Worm (Caenorhabditis elegans): ENCODE measurements around the gene Y57G11C.1142.

ce11 chrIV:14824201-14824600 is 21.8 kb downstream of the Y57G11C.1142 start:
- TF ChIP-seq ztf-23 (GFP tag; IDR thresholded peaks at IDR 0.05) (no peak), ztf-29 (GFP tag; IDR thresholded peaks at IDR 0.05) (no peak), med-1 (GFP tag; optimal IDR thresholded peaks at IDR 0.05; ENCODE audit: insufficient read depth) (no peak)
